Fruit fly (Drosophila melanogaster): ENCODE data around the gene CG10336.
A peak's percentile ranks its signal among the peaks of the same experiment; 100 is the strongest.

Gene CG10336

dm6 chr2L:18702721-18703488 is 13.6 kb downstream of the CG10336 start, which contains the start of the genes CG10376 and CG10343 (continued):
- TF ChIP-seq Gsc (GFP tag; IDR thresholded peaks at IDR 0.05) (peak; percentile 48; the same call in 1 of the 2 replicates), HmgD (GFP tag; optimal IDR thresholded peaks at IDR 0.05) (no peak), CG2120 (GFP tag; optimal IDR thresholded peaks at IDR 0.05) (peak; percentile 84), Sry-δ (GFP tag; optimal IDR thresholded peaks at IDR 0.05) (peak; percentile 19), CG7745 (tag; optimal IDR thresholded peaks at IDR 0.05) (no peak), CG4854 (GFP tag; optimal IDR thresholded peaks at IDR 0.05) (peak; percentile 25), CG11085 (GFP tag; IDR thresholded peaks at IDR 0.05) (peak; percentile 80), Spps (tag; optimal IDR thresholded peaks at IDR 0.05) (peak; percentile 72), Atf3 (GFP tag; optimal IDR thresholded peaks at IDR 0.05) (peak; percentile 51), kni (GFP tag; optimal IDR thresholded peaks at IDR 0.05) (no peak), so (GFP tag; IDR thresholded peaks at IDR 0.05) (peak; percentile 62; the same call in 1 of the 3 replicates), CG7963 (GFP tag; IDR thresholded peaks at IDR 0.05; ENCODE audit: partially characterized antibody) (peak; percentile 67), CG34224 (GFP tag; IDR thresholded peaks at IDR 0.05; ENCODE audit: partially characterized antibody) (no peak), CG6689 (GFP tag; IDR thresholded peaks at IDR 0.05) (peak; percentile 89), Elba2 (GFP tag; optimal IDR thresholded peaks at IDR 0.05) (peak; percentile 43), dm (GFP tag; optimal IDR thresholded peaks at IDR 0.05) (peak; percentile 21), Sox102F (GFP tag; optimal IDR thresholded peaks at IDR 0.05) (peak; percentile 91), NC2β (GFP tag; optimal IDR thresholded peaks at IDR 0.05) (peak; percentile 18), bsh (GFP tag; optimal IDR thresholded peaks at IDR 0.05) (peak in 1 of 2 experiments; percentile 85), vnd (GFP tag; IDR thresholded peaks at IDR 0.05; ENCODE audit: partially characterized antibody) (no peak), CG15696 (tag; optimal IDR thresholded peaks at IDR 0.05) (peak; percentile 95), trh (GFP tag; optimal IDR thresholded peaks at IDR 0.05) (peak; percentile 80), cato (GFP tag; optimal IDR thresholded peaks at IDR 0.05; ENCODE audit: borderline replicate concordance) (peak; percentile 72), phol (tag; optimal IDR thresholded peaks at IDR 0.05) (peak; percentile 96), emc (GFP tag; optimal IDR thresholded peaks at IDR 0.05) (peak; percentile 16), fru (optimal IDR thresholded peaks at IDR 0.05) (no peak), mam (GFP tag; optimal IDR thresholded peaks at IDR 0.05) (peak; percentile 69), Hr39 (optimal IDR thresholded peaks at IDR 0.05) (no peak), esg (GFP tag; conservative IDR thresholded peaks at IDR 0.05) (peak; percentile 85), lab (GFP tag; optimal IDR thresholded peaks at IDR 0.05) (peak; percentile 84), Hmx (GFP tag; optimal IDR thresholded peaks at IDR 0.05) (no peak), CG3838 (GFP tag; optimal IDR thresholded peaks at IDR 0.05) (peak; percentile 60), CG12769 (tag; optimal IDR thresholded peaks at IDR 0.05) (no peak), NK7.1 (GFP tag; optimal IDR thresholded peaks at IDR 0.05) (no peak), CG16863 (GFP tag; optimal IDR thresholded peaks at IDR 0.05) (peak; percentile 30), zfh1 (GFP tag; IDR thresholded peaks at IDR 0.05) (peak; percentile 76), ranshi (GFP tag; IDR thresholded peaks at IDR 0.05) (peak; percentile 83; the same call in 1 of the 2 replicates), corto (GFP tag; optimal IDR thresholded peaks at IDR 0.05) (peak; percentile 44), fu2 (GFP tag; optimal IDR thresholded peaks at IDR 0.05) (peak; percentile 30), psq (GFP tag; optimal IDR thresholded peaks at IDR 0.05) (peak; percentile 86), nerfin-1 (tag; optimal IDR thresholded peaks at IDR 0.05) (peak; percentile 99), ash1 (GFP tag; optimal IDR thresholded peaks at IDR 0.05) (no peak), ewg (GFP tag; optimal IDR thresholded peaks at IDR 0.05) (peak; percentile 79), CoRest (tag; optimal IDR thresholded peaks at IDR 0.05) (peak; percentile 97), ssp (GFP tag; IDR thresholded peaks at IDR 0.05) (peak; percentile 99), CG18599 (GFP tag; optimal IDR thresholded peaks at IDR 0.05) (peak; percentile 88), CG12104 (GFP tag; optimal IDR thresholded peaks at IDR 0.05) (peak; percentile 82), Mrtf (GFP tag; IDR thresholded peaks at IDR 0.05) (peak; percentile 81), Bteb2 (GFP tag; optimal IDR thresholded peaks at IDR 0.05) (no peak), CG10209 (GFP tag; optimal IDR thresholded peaks at IDR 0.05) (peak; percentile 91)
